Fruit fly (Drosophila melanogaster) whole organism, embryonic: ENCODE measurements around the gene CG12507.
A peak's percentile ranks its signal among the peaks of the same experiment; 100 is the strongest.

ENCODE experiments used
- Aef1 ChIP-seq: fragments of 200-800 bp; sonication (Bioruptor generic); IDR thresholded peaks from 3 replicates; pipeline ENCODE4 v1.3.6; 2022; ENCODE audit warnings: missing biosample characterization, missing genetic modification characterization
- Atf6 ChIP-seq: fragments of 200-800 bp; sonication (Bioruptor generic); IDR thresholded peaks from 2 replicates; pipeline ENCODE4 v1.3.6; 2022; ENCODE audit warnings: missing biosample characterization, missing genetic modification characterization
- CG10147 ChIP-seq: fragments of 200-800 bp; sonication (Bioruptor generic); optimal IDR thresholded peaks from 2 replicates; lab custom pipeline; 2019; ENCODE audit warnings: missing biosample characterization, mild to moderate bottlenecking, missing genetic modification characterization, moderate library complexity
- CG10959 ChIP-seq: fragments of 200-800 bp; sonication (Bioruptor generic); IDR thresholded peaks from 2 replicates; pipeline ENCODE4 v1.3.6; 2022; ENCODE audit warnings: missing biosample characterization, missing genetic modification characterization
- CG11247 ChIP-seq: fragments of 200-800 bp; sonication (Bioruptor generic); IDR thresholded peaks from 2 replicates; pipeline ENCODE4 v1.3.6; 2022; ENCODE audit warnings: missing biosample characterization, missing genetic modification characterization
- CG12219 ChIP-seq: fragments of 200-800 bp; sonication (Bioruptor generic); optimal IDR thresholded peaks from 3 replicates; lab custom pipeline; 2018; ENCODE audit warnings: missing biosample characterization, mild to moderate bottlenecking, missing genetic modification characterization
- CG1529 ChIP-seq: fragments of 200-800 bp; sonication (Bioruptor generic); optimal IDR thresholded peaks from 3 replicates; lab custom pipeline; 2018; ENCODE audit warnings: missing biosample characterization, missing genetic modification characterization
- CG15696 ChIP-seq: fragments of 200-800 bp; sonication (Bioruptor generic); optimal IDR thresholded peaks from 2 replicates; lab custom pipeline; 2019; ENCODE audit warnings: missing biosample characterization, mild to moderate bottlenecking, missing genetic modification characterization, moderate library complexity
- CG17359 ChIP-seq: fragments of 200-800 bp; sonication (Bioruptor generic); optimal IDR thresholded peaks from 3 replicates; lab custom pipeline; 2018; ENCODE audit warnings: missing biosample characterization, mild to moderate bottlenecking, missing genetic modification characterization, moderate library complexity
- CG17568 ChIP-seq: fragments of 200-800 bp; sonication (Bioruptor generic); optimal IDR thresholded peaks from 2 replicates; lab custom pipeline; 2018; ENCODE audit warnings: missing biosample characterization, mild to moderate bottlenecking, missing genetic modification characterization, moderate library complexity
- CG18011 ChIP-seq: fragments of 200-800 bp; sonication (Bioruptor generic); optimal IDR thresholded peaks from 2 replicates; lab custom pipeline; 2017; ENCODE audit warnings: missing biosample characterization, missing genetic modification characterization, mild to moderate bottlenecking, moderate library complexity, missing genotype
- CG32772 ChIP-seq: fragments of 200-800 bp; sonication (Bioruptor generic); IDR thresholded peaks from 2 replicates; pipeline ENCODE4 v1.3.6; 2022; ENCODE audit warnings: missing biosample characterization, missing genetic modification characterization
- CG34376 ChIP-seq: fragments of 200-800 bp; sonication (Bioruptor generic); optimal IDR thresholded peaks from 2 replicates; lab custom pipeline; 2018; ENCODE audit warnings: missing biosample characterization, mild to moderate bottlenecking, missing genetic modification characterization
- CG34422 ChIP-seq: fragments of 200-800 bp; sonication (Bioruptor generic); IDR thresholded peaks from 3 replicates; pipeline ENCODE4 v1.3.6; 2022; ENCODE audit warnings: missing biosample characterization, missing genetic modification characterization
- CG6272 ChIP-seq: fragments of 200-800 bp; sonication (Bioruptor generic); IDR thresholded peaks from 2 replicates; pipeline ENCODE4 v1.3.6; 2022; ENCODE audit warnings: missing biosample characterization, missing genetic modification characterization
- CG7271 ChIP-seq: fragments of 200-800 bp; sonication (Bioruptor generic); optimal IDR thresholded peaks from 2 replicates; lab custom pipeline; 2018; ENCODE audit warnings: missing biosample characterization, mild to moderate bottlenecking, missing genetic modification characterization, moderate library complexity
- CG7928 ChIP-seq: fragments of 200-800 bp; sonication (Bioruptor generic); optimal IDR thresholded peaks from 2 replicates; lab custom pipeline; 2017; ENCODE audit warnings: missing biosample characterization, mild to moderate bottlenecking, missing genetic modification characterization
- CG8290 ChIP-seq, 3 experiments: fragments of 200-800 bp; sonication (Bioruptor generic); optimal IDR thresholded peaks; 2 replicates each; lab custom pipeline; 2016 to 2019; ENCODE audit warnings: missing biosample characterization in 3 of 3, missing genetic modification characterization in 3 of 3, mild to moderate bottlenecking in 2 of 3, moderate library complexity in 1 of 3
- CG8924 ChIP-seq: fragments of 200-800 bp; optimal IDR thresholded peaks from 3 replicates; lab custom pipeline; 2019; ENCODE audit warnings: missing biosample characterization, mild to moderate bottlenecking, missing genetic modification characterization, moderate library complexity
- CrebB ChIP-seq: fragments of 200-800 bp; sonication (Bioruptor generic); optimal IDR thresholded peaks from 3 replicates; lab custom pipeline; 2018; ENCODE audit warnings: missing biosample characterization, mild to moderate bottlenecking, missing genetic modification characterization
- Deaf1 ChIP-seq: fragments of 200-800 bp; optimal IDR thresholded peaks from 3 replicates; lab custom pipeline; 2019; ENCODE audit warnings: missing biosample characterization, mild to moderate bottlenecking, missing genetic modification characterization, moderate library complexity
- Fer2 ChIP-seq: fragments of 200-800 bp; sonication (Bioruptor generic); optimal IDR thresholded peaks from 2 replicates; lab custom pipeline; 2018; ENCODE audit warnings: missing biosample characterization, mild to moderate bottlenecking, missing genetic modification characterization, moderate library complexity
- Fer3 ChIP-seq: fragments of 200-800 bp; sonication (Bioruptor generic); optimal IDR thresholded peaks from 2 replicates; lab custom pipeline; 2018; ENCODE audit warnings: missing biosample characterization, mild to moderate bottlenecking, missing genetic modification characterization, moderate library complexity
- Hand ChIP-seq: fragments of 200-800 bp; sonication (Bioruptor generic); optimal IDR thresholded peaks from 2 replicates; lab custom pipeline; 2017; ENCODE audit warnings: mild to moderate bottlenecking, missing biosample characterization, missing genetic modification reagents, missing genetic modification characterization
- Hmr ChIP-seq: fragments of 200-800 bp; sonication (Bioruptor generic); optimal IDR thresholded peaks from 3 replicates; lab custom pipeline; 2017; ENCODE audit warnings: mild to moderate bottlenecking, missing biosample characterization, missing genetic modification reagents, missing genetic modification characterization
- Meics ChIP-seq: fragments of 200-800 bp; sonication (Bioruptor generic); optimal IDR thresholded peaks from 2 replicates; lab custom pipeline; 2017; ENCODE audit warnings: missing biosample characterization, mild to moderate bottlenecking, missing genetic modification characterization
- Myb ChIP-seq: fragments of 200-800 bp; sonication (Bioruptor generic); optimal IDR thresholded peaks from 2 replicates; lab custom pipeline; 2016; ENCODE audit warnings: missing biosample characterization, missing genetic modification characterization
- NC2β ChIP-seq: fragments of 200-800 bp; sonication (Bioruptor generic); optimal IDR thresholded peaks from 2 replicates; lab custom pipeline; 2016; ENCODE audit warnings: missing biosample characterization, missing genetic modification characterization
- Optix ChIP-seq: fragments of 200-800 bp; sonication (Bioruptor generic); IDR thresholded peaks from 3 replicates; pipeline ENCODE4 v1.3.6; 2022; ENCODE audit warnings: missing biosample characterization, missing genetic modification characterization
- Ravus ChIP-seq: fragments of 200-800 bp; sonication (Bioruptor generic); IDR thresholded peaks from 2 replicates; pipeline ENCODE4 v1.3.6; 2022; ENCODE audit warnings: missing biosample characterization, missing genetic modification characterization
- Trl ChIP-seq, 3 experiments: fragments of >200 bp in 2 of 3; fragments of 200-800 bp in 1 of 3; sonication (Bioruptor generic) in 1 of 3; optimal IDR thresholded peaks; 2 replicates in 1 of 3; 3 replicates in 2 of 3; lab custom pipeline; 2016 to 2017; ENCODE audit warnings: missing biosample characterization in 1 of 3, missing genetic modification characterization in 1 of 3
- YL-1 ChIP-seq: fragments of 200-800 bp; sonication (Bioruptor generic); optimal IDR thresholded peaks from 3 replicates; lab custom pipeline; 2017; ENCODE audit warnings: missing biosample characterization, mild to moderate bottlenecking, missing genetic modification characterization
- al ChIP-seq: fragments of 200-800 bp; sonication (Bioruptor generic); IDR thresholded peaks from 2 replicates; pipeline ENCODE4 v1.3.6; 2022; ENCODE audit warnings: missing biosample characterization, missing genetic modification characterization
- cwo ChIP-seq: fragments of 200-800 bp; sonication (Bioruptor generic); optimal IDR thresholded peaks from 3 replicates; lab custom pipeline; 2017; ENCODE audit warnings: missing biosample characterization, missing genetic modification characterization, mild to moderate bottlenecking, moderate library complexity, missing genetic modification reagents
- disco-r ChIP-seq: fragments of 200-800 bp; sonication (Bioruptor generic); optimal IDR thresholded peaks from 2 replicates; lab custom pipeline; 2016; ENCODE audit warnings: missing biosample characterization, missing genetic modification characterization
- ewg ChIP-seq: fragments of 200-800 bp; sonication (Bioruptor generic); optimal IDR thresholded peaks from 3 replicates; lab custom pipeline; 2017; ENCODE audit warnings: mild to moderate bottlenecking, missing biosample characterization, missing genetic modification reagents, missing genetic modification characterization
- exex ChIP-seq: fragments of 200-800 bp; sonication (Bioruptor generic); optimal IDR thresholded peaks from 4 replicates; lab custom pipeline; 2018; ENCODE audit warnings: missing biosample characterization, mild to moderate bottlenecking, missing genetic modification characterization, moderate library complexity
- grn ChIP-seq: fragments of 200-800 bp; sonication (Bioruptor generic); optimal IDR thresholded peaks from 3 replicates; lab custom pipeline; 2017; ENCODE audit warnings: missing biosample characterization, missing genetic modification characterization
- gsb-n ChIP-seq: fragments of 200-800 bp; sonication (Bioruptor generic); optimal IDR thresholded peaks from 3 replicates; lab custom pipeline; 2018; ENCODE audit warnings: missing biosample characterization, mild to moderate bottlenecking, missing genetic modification characterization
- hbn ChIP-seq: fragments of 200-800 bp; sonication (Bioruptor generic); IDR thresholded peaks from 2 replicates; pipeline ENCODE4 v1.3.6; 2022; ENCODE audit warnings: missing biosample characterization, missing genetic modification characterization; ENCODE audit not compliant: partially characterized antibody
- ind ChIP-seq: fragments of 200-800 bp; sonication (Bioruptor generic); optimal IDR thresholded peaks from 3 replicates; lab custom pipeline; 2016; ENCODE audit warnings: missing biosample characterization, missing genetic modification characterization
- kah ChIP-seq: fragments of 200-800 bp; sonication (Bioruptor generic); optimal IDR thresholded peaks from 2 replicates; lab custom pipeline; 2018; ENCODE audit warnings: missing biosample characterization, mild to moderate bottlenecking, missing genetic modification characterization
- mam ChIP-seq: fragments of 200-800 bp; sonication (Bioruptor generic); optimal IDR thresholded peaks from 3 replicates; lab custom pipeline; 2016; ENCODE audit warnings: missing biosample characterization, missing genetic modification characterization
- nerfin-2 ChIP-seq: fragments of 200-800 bp; sonication (Bioruptor generic); IDR thresholded peaks from 2 replicates; pipeline ENCODE4 v1.3.6; 2022; ENCODE audit warnings: missing biosample characterization, missing genetic modification characterization; ENCODE audit not compliant: partially characterized antibody
- ro ChIP-seq: fragments of 200-800 bp; sonication (Bioruptor generic); IDR thresholded peaks from 2 replicates; pipeline ENCODE4 v1.3.6; 2022; ENCODE audit warnings: missing biosample characterization, missing genetic modification characterization
- sd ChIP-seq: fragments of 200-800 bp; sonication (Bioruptor generic); optimal IDR thresholded peaks from 3 replicates; lab custom pipeline; 2018; ENCODE audit warnings: missing biosample characterization, mild to moderate bottlenecking, missing genetic modification characterization, moderate library complexity
- slbo ChIP-seq: fragments of 200-800 bp; sonication (Bioruptor generic); IDR thresholded peaks from 2 replicates; pipeline ENCODE4 v1.3.6; 2022; ENCODE audit warnings: missing biosample characterization, missing genetic modification characterization
- slou ChIP-seq: fragments of 200-800 bp; sonication (Bioruptor generic); optimal IDR thresholded peaks from 3 replicates; lab custom pipeline; 2016; ENCODE audit warnings: missing biosample characterization, missing genetic modification characterization
- tgo ChIP-seq: fragments of 200-800 bp; sonication (Bioruptor generic); IDR thresholded peaks from 3 replicates; pipeline ENCODE4 v1.3.6; 2022; ENCODE audit warnings: missing biosample characterization, missing genetic modification characterization
- vvl ChIP-seq: fragments of 200-800 bp; sonication (Bioruptor generic); IDR thresholded peaks from 2 replicates; pipeline ENCODE4 v1.3.6; 2022; ENCODE audit warnings: missing biosample characterization, missing genetic modification characterization

The CG12507 gene

dm6 chrX:16275854-16276338 is 9.6 kb upstream of the CG12507 start, which contains the start of the genes kat80 and Prosalpha4 (continued):
- TF ChIP-seq Fer2 (tag; lab: Kevin White, UChicago) (no peak), Atf6 (GFP tag; lab: Robert Waterston, UW) (no peak), al (no peak; the same call in 1 of the 2 replicates), disco-r (GFP tag; lab: Kevin White, UChicago) (no peak), CG7928 (peak; percentile 96), ro (no peak), sd (tag; lab: Kevin White, UChicago) (peak; percentile 37), CG10147 (peak; percentile 35), CG34422 (GFP tag; lab: Robert Waterston, UW) (0 out of 3 replicates have a peak, but pooled peaks have one; percentile 52), CG17359 (peak; percentile 18), Trl (optimal IDR thresholded peaks at IDR 0.05; lab: Kevin White, UChicago) (no peak), Trl (GFP tag; optimal IDR thresholded peaks at IDR 0.05; lab: Kevin White, UChicago) (no peak), gsb-n (no peak), YL-1 (GFP tag; lab: Kevin White, UChicago) (no peak), CG1529 (GFP tag; lab: Kevin White, UChicago) (no peak), slou (GFP tag; lab: Kevin White, UChicago) (no peak), Hand (GFP tag; lab: Kevin White, UChicago) (no peak), nerfin-2 (GFP tag; lab: Robert Waterston, UW) (no peak), CrebB (no peak), CG6272 (GFP tag; lab: Robert Waterston, UW) (no peak), exex (tag; lab: Kevin White, UChicago) (peak; percentile 70), CG18011 (GFP tag; lab: Kevin White, UChicago) (no peak), Meics (GFP tag; lab: Kevin White, UChicago) (peak; percentile 45), Aef1 (GFP tag; lab: Robert Waterston, UW) (peak; percentile 32; the same call in 1 of the 3 replicates), Ravus (GFP tag; lab: Robert Waterston, UW) (no peak), slbo (peak; percentile 28; the same call in 1 of the 2 replicates), kah (no peak), vvl (GFP tag; lab: Robert Waterston, UW) (peak; percentile 39; the same call in 1 of the 2 replicates), CG12219 (GFP tag; lab: Kevin White, UChicago) (no peak), hbn (GFP tag; lab: Robert Waterston, UW) (peak; percentile 48), Optix (no peak), Hmr (GFP tag; lab: Kevin White, UChicago) (peak; percentile 15), ewg (no peak), CG34376 (GFP tag; lab: Kevin White, UChicago) (no peak), NC2β (GFP tag; lab: Kevin White, UChicago) (no peak), CG32772 (GFP tag; lab: Robert Waterston, UW) (no peak), CG17568 (GFP tag; lab: Kevin White, UChicago) (no peak), CG7271 (tag; lab: Kevin White, UChicago) (no peak), ind (peak; percentile 41), CG11247 (GFP tag; lab: Robert Waterston, UW) (no peak), CG10959 (GFP tag; lab: Robert Waterston, UW) (no peak), CG8924 (peak; percentile 73), mam (no peak), tgo (GFP tag; lab: Robert Waterston, UW) (no peak), CG15696 (peak; percentile 47), Deaf1 (no peak), cwo (GFP tag; lab: Kevin White, UChicago) (no peak), grn (GFP tag; lab: Kevin White, UChicago) (no peak), CG8290 (GFP tag; optimal IDR thresholded peaks at IDR 0.05; lab: Kevin White, UChicago) (peak; percentile 75), CG8290 (tag; optimal IDR thresholded peaks at IDR 0.05; lab: Kevin White, UChicago) (no peak), Myb (GFP tag; lab: Kevin White, UChicago) (no peak), Fer3 (tag; lab: Kevin White, UChicago) (peak; percentile 18)
